Worm (Caenorhabditis elegans) whole organism, early embryonic: ENCODE results near the gene dph-7.

Experiments used
- B0310.2 ChIP-seq: sonication (generic microtip); optimal IDR thresholded peaks from 2 replicates; lab custom pipeline; 2016; ENCODE audit warnings: mild to moderate bottlenecking, missing genetic modification characterization, missing compliant biosample characterization
- F13C5.2 ChIP-seq: sonication (generic microtip); optimal IDR thresholded peaks from 2 replicates; lab custom pipeline; 2017; ENCODE audit warnings: mild to moderate bottlenecking, missing genetic modification characterization, inconsistent platforms, missing compliant biosample characterization
- aly-1 ChIP-seq: sonication (generic microtip); optimal IDR thresholded peaks from 2 replicates; lab custom pipeline; 2016; ENCODE audit warnings: missing genetic modification characterization, missing compliant biosample characterization
- ama-1 ChIP-seq: fragments of 150-350 bp; optimal IDR thresholded peaks from 2 replicates; lab custom pipeline; 2014
- ceh-13 ChIP-seq: fragments of 200-800 bp; sonication (Bioruptor generic); optimal IDR thresholded peaks from 2 replicates; lab custom pipeline; 2018; ENCODE audit warnings: mild to moderate bottlenecking, missing genetic modification characterization, missing compliant biosample characterization
- ceh-36 ChIP-seq: sonication (generic microtip); optimal IDR thresholded peaks from 2 replicates; lab custom pipeline; 2016; ENCODE audit warnings: missing genetic modification characterization, inconsistent platforms, missing compliant biosample characterization
- ets-7 ChIP-seq: sonication (generic microtip); optimal IDR thresholded peaks from 2 replicates; lab custom pipeline; 2016; ENCODE audit warnings: missing genotype, missing genetic modification characterization, missing compliant biosample characterization
- flt-1 ChIP-seq: fragments of 200-800 bp; sonication (Bioruptor generic); IDR thresholded peaks from 2 replicates; pipeline ENCODE4 v1.3.6; 2022; ENCODE audit warnings: missing genetic modification characterization, missing compliant biosample characterization
- hmbx-1 ChIP-seq: sonication (generic microtip); optimal IDR thresholded peaks from 2 replicates; lab custom pipeline; 2016; ENCODE audit warnings: mild to moderate bottlenecking, missing genetic modification characterization, missing compliant biosample characterization
- hmg-4 ChIP-seq: fragments of 200-800 bp; sonication (Bioruptor generic); optimal IDR thresholded peaks from 2 replicates; lab custom pipeline; 2018; ENCODE audit warnings: mild to moderate bottlenecking, missing genetic modification characterization, missing compliant biosample characterization
- hnd-1 ChIP-seq: sonication (generic microtip); optimal IDR thresholded peaks from 2 replicates; lab custom pipeline; 2016; ENCODE audit warnings: missing genetic modification characterization, missing compliant biosample characterization
- pes-1 ChIP-seq: fragments of 200-800 bp; sonication (Bioruptor generic); IDR thresholded peaks from 2 replicates; pipeline ENCODE4 v1.3.6; 2022; ENCODE audit warnings: missing genetic modification reagents, missing genetic modification characterization, missing compliant biosample characterization
- scrt-1 ChIP-seq: fragments of 200-800 bp; sonication (Bioruptor generic); IDR thresholded peaks from 2 replicates; pipeline ENCODE4 v1.3.6; 2022; ENCODE audit warnings: missing genetic modification characterization, missing compliant biosample characterization
- sea-1 ChIP-seq: fragments of 200-800 bp; sonication (Bioruptor generic); conservative IDR thresholded peaks from 2 replicates; pipeline ENCODE4 v1.3.6; 2022; ENCODE audit warnings: missing genetic modification characterization, missing compliant biosample characterization
- tbx-11 ChIP-seq: fragments of 200-800 bp; sonication (Bioruptor generic); IDR thresholded peaks from 2 replicates; pipeline ENCODE4 v1.3.6; 2022; ENCODE audit warnings: missing genetic modification characterization, missing compliant biosample characterization
- tbx-37 ChIP-seq: fragments of 200-800 bp; sonication (Bioruptor generic); conservative IDR thresholded peaks from 2 replicates; pipeline ENCODE4 v1.3.6; 2022; ENCODE audit warnings: missing genetic modification reagents, missing genetic modification characterization, missing compliant biosample characterization
- tra-4 ChIP-seq: sonication (generic microtip); optimal IDR thresholded peaks from 2 replicates; lab custom pipeline; 2017; ENCODE audit warnings: missing genetic modification characterization, missing compliant biosample characterization

The dph-7 gene

DNA sequence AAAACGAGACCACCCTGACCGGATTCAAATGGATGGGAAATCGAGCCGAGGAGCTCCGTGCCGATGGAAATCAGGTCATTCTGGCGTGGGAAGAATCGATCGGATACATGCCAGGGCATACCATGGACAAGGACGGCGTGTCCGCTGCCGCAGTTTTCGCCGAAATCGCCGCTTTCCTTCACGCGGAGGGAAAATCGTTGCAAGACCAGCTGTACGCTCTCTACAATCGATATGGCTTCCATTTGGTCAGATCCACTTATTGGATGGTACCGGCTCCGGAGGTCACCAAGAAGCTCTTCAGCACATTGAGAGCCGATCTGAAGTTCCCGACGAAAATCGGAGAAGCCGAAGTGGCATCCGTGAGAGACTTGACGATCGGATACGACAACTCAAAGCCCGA lies 12.9 kb upstream of the dph-7 start:
- TF ChIP-seq aly-1 (no peak), hnd-1 (no peak), ama-1 (lab: Kevin White, UChicago) (no peak), B0310.2 (tag; lab: Kevin White, UChicago) (no peak), pes-1 (GFP tag; lab: Robert Waterston, UW) (no peak), F13C5.2 (tag; lab: Kevin White, UChicago) (no peak), tbx-37 (no peak), ceh-36 (tag; lab: Kevin White, UChicago) (no peak), ceh-13 (GFP tag; lab: Kevin White, UChicago) (no peak), sea-1 (GFP tag; lab: Robert Waterston, UW) (no peak)

DNA sequence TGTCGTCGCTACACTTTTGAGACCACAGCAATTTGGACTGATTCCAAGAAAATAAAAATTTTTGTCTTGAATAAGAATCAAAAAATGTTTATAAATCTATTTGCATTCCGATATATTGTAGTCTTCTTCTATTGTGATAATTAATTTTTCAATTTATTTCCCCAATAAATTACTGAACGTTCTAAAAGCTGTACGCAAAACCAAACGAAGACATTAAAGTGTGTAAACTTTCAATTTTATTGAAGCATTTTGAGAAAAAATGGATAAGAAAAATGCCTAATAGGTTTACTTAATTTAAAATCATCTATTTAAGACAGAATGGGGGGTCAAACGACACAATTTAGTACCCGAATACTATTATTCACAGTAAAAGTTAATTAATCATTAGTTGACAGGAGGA lies 12.3 kb upstream of the dph-7 start:
- TF ChIP-seq ama-1 (lab: Kevin White, UChicago) = no peak
- TF ChIP-seq F13C5.2 (tag; lab: Kevin White, UChicago) = no peak
- no peak for TF ChIP-seq aly-1
- TF ChIP-seq tra-4 (tag; lab: Kevin White, UChicago) = no peak
- no peak for TF ChIP-seq ets-7 (tag; lab: Kevin White, UChicago)
- no peak for TF ChIP-seq hmg-4 (GFP tag; lab: Kevin White, UChicago)
- TF ChIP-seq flt-1 = no peak
- no peak for TF ChIP-seq hnd-1
- no peak for TF ChIP-seq scrt-1
- TF ChIP-seq sea-1 (GFP tag; lab: Robert Waterston, UW) = no peak
- no peak for TF ChIP-seq ceh-36 (tag; lab: Kevin White, UChicago)
- no peak for TF ChIP-seq ceh-13 (GFP tag; lab: Kevin White, UChicago)
- no peak for TF ChIP-seq tbx-37
- no peak for TF ChIP-seq hmbx-1
- no peak for TF ChIP-seq B0310.2 (tag; lab: Kevin White, UChicago)

DNA sequence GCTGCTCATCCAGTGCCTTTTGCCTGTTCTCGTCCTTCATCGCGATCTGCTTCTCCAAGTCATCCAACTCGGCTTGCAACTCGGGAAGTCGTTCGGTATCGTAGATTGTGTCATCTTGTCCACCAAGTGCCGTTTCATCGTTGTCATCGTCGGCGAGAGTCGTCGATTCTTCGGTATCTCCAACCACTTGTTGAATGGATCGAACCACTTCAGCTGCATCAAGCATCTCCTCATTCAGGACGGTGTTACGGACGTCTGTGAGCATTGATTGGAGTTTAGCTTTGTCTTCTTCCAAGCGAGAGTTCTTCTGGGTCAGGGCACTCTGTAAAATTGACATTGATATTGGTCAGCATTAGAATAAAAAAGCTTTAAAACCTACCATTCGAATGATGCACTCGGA lies 9.4 kb upstream of the dph-7 start:
- TF ChIP-seq ceh-13 (GFP tag; lab: Kevin White, UChicago) = no peak
- TF ChIP-seq hmbx-1 = no peak

DNA sequence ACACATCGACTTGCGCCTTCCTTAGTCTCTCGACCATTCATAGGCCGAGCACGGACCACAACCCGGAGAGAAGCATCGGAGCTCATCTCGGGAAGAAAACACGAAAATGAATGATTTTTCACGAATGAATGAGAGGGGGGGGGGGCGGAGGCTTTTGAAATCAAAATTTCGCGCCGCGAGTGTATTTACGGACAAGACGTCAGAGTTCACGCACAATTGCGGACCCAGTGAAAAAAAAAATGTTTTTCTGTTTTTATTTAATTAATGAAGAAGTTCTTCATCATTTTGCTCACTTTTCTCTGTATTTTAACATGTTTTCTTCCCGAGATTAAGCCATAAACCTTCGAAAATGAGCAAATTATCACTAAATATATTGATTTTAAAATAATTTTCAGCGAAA lies 7.8 kb upstream of the dph-7 start, which contains the start of the genes klp-19 and slc-36.1:
TSS of gene klp-19 (minus strand) at position 153 of the 400 bp plus-strand sequence.
TSS of gene slc-36.1 (plus strand) at position 396 of the 400 bp plus-strand sequence.
- TF ChIP-seq F13C5.2 (tag; lab: Kevin White, UChicago) (peak; percentile 19), hnd-1 (no peak)

DNA sequence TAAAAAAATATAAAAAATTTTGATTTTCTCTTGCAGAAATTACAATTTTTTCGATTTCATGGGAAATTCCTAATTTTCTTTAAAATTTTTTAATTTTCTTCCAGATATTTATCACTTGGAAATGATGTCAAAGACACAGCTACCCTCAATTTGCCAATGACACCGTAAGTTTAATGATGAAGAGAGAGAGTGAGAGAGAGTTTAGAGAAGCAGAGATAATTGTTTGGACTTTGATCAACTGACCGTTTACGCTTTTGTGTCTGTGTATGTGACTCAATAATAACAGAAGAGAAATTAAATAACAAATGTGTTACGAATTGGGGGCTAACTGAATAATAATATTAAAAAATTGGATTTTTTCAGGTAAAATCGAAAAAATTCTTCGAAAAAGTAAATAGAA lies 4.4 kb upstream of the dph-7 start:
- no peak for TF ChIP-seq hmbx-1
- TF ChIP-seq pes-1 (GFP tag; lab: Robert Waterston, UW) = no peak
- no peak for TF ChIP-seq ets-7 (tag; lab: Kevin White, UChicago)
- no peak for TF ChIP-seq tbx-37
- TF ChIP-seq tra-4 (tag; lab: Kevin White, UChicago) = no peak
- TF ChIP-seq aly-1 = no peak
- no peak for TF ChIP-seq ama-1 (lab: Kevin White, UChicago)
- no peak for TF ChIP-seq scrt-1
- TF ChIP-seq B0310.2 (tag; lab: Kevin White, UChicago) = no peak
- TF ChIP-seq ceh-36 (tag; lab: Kevin White, UChicago) = no peak
- TF ChIP-seq tbx-11 (GFP tag; lab: Robert Waterston, UW) = no peak
- no peak for TF ChIP-seq ceh-13 (GFP tag; lab: Kevin White, UChicago)

DNA sequence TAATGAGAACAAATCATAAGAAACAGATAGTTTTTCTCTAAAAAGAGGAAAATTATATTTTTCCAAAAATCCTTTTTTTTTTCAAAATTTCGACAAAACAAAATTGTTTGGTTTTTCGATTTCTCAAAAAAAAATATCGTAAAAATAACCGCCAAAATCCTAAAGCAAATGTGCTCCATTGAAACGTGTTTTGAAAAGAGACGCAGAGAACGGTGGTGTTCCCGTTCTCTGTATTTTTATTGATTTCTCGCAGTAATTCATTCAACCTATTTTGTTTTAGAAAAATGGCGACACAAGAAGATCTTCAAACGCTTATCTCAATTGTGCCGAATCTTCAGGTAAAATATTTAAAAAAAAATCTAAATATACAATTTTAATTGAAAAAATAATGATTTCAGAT lies 1.1 kb upstream of the dph-7 start, which contains the start of gene Y43F4B.10:
TSS of gene Y43F4B.10 (plus strand) at position 281 of the 400 bp plus-strand sequence.
- TF ChIP-seq ets-7 (tag; lab: Kevin White, UChicago) (no peak), tra-4 (tag; lab: Kevin White, UChicago) (no peak), tbx-11 (GFP tag; lab: Robert Waterston, UW) (no peak), sea-1 (GFP tag; lab: Robert Waterston, UW) (no peak), scrt-1 (no peak), B0310.2 (tag; lab: Kevin White, UChicago) (no peak), pes-1 (GFP tag; lab: Robert Waterston, UW) (no peak), F13C5.2 (tag; lab: Kevin White, UChicago) (no peak), aly-1 (no peak), hmbx-1 (no peak), ceh-36 (tag; lab: Kevin White, UChicago) (no peak), tbx-37 (no peak), hmg-4 (GFP tag; lab: Kevin White, UChicago) (no peak), ama-1 (lab: Kevin White, UChicago) (no peak), ceh-13 (GFP tag; lab: Kevin White, UChicago) (no peak), hnd-1 (no peak), flt-1 (no peak)

DNA sequence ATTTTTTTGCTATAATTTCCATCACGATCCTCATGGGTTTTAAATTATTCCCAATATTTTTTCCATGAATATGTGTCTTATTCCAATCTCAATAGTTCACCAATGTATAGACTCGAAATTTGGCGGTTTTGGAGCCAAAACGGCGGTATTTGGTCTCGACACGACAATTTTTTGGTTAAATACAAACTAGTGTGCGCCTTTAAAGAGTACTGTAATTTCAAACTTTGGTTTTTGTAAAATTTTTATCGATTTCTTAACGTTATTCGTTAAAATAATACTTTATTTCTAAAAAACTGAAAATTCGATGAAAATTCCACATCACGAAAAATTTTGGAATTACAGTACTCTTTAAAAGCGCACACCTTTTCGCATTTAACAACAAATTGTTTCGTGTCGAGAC lies 287 bp upstream of the dph-7 start:
- no peak for TF ChIP-seq ceh-13 (GFP tag; lab: Kevin White, UChicago)
- no peak for TF ChIP-seq tbx-11 (GFP tag; lab: Robert Waterston, UW)
- no peak for TF ChIP-seq hnd-1
- TF ChIP-seq hmbx-1 = no peak
- TF ChIP-seq scrt-1 = no peak
- TF ChIP-seq ceh-36 (tag; lab: Kevin White, UChicago) = no peak
- TF ChIP-seq ets-7 (tag; lab: Kevin White, UChicago) = no peak

DNA sequence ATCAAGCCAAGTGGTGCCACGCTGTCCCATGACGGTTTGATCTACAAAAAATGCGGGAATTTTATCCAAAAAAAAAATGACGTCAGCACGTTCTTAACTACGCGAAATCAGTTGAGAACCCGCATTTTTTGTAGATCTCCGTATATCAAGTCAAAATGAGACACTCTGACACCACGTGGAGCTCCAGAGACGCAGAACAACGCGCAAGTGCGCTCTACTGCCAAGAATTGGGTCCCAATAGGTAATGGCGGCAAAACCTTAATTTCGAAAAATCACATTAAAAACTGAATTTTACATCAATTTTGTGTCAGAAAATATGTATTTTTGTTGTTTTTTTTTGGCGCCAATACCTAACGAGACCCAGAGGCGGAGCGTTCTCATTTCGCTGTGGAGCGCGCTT lies 2.0 kb downstream of the dph-7 start:
- TF ChIP-seq hnd-1 (no peak), sea-1 (GFP tag; lab: Robert Waterston, UW) (no peak), hmg-4 (GFP tag; lab: Kevin White, UChicago) (no peak), scrt-1 (no peak), ama-1 (lab: Kevin White, UChicago) (no peak), B0310.2 (tag; lab: Kevin White, UChicago) (no peak), tra-4 (tag; lab: Kevin White, UChicago) (no peak), tbx-37 (no peak), ceh-36 (tag; lab: Kevin White, UChicago) (no peak), ceh-13 (GFP tag; lab: Kevin White, UChicago) (no peak), aly-1 (no peak), flt-1 (no peak), F13C5.2 (tag; lab: Kevin White, UChicago) (no peak), tbx-11 (GFP tag; lab: Robert Waterston, UW) (no peak)
